Worm (Caenorhabditis elegans) whole organism, L1 larva: ENCODE measurements around the gene fbxa-14.

ENCODE experiments used
- C04F5.9 ChIP-seq: sonication (generic microtip); optimal IDR thresholded peaks from 2 replicates; lab custom pipeline; 2016; ENCODE audit warnings: missing genetic modification characterization, missing compliant biosample characterization
- ceh-82 ChIP-seq, 3 experiments: fragments of 150-350 bp in 1 of 3; sonication (generic microtip) in 2 of 3; optimal IDR thresholded peaks; 2 replicates each; lab custom pipeline; 2014 to 2017; ENCODE audit warnings: missing biosample characterization in 3 of 3, missing genetic modification characterization in 3 of 3
- dpl-1 ChIP-seq, 3 experiments: fragments of 150-350 bp in 2 of 3; sonication (generic microtip) in 1 of 3; optimal IDR thresholded peaks; 2 replicates each; lab custom pipeline; 2014 to 2017; ENCODE audit warnings: missing biosample characterization in 3 of 3, missing genetic modification characterization in 3 of 3, missing genetic modification reagents in 3 of 3
- egl-27 ChIP-seq, 2 experiments: fragments of 150-350 bp in 1 of 2; sonication (generic microtip); optimal IDR thresholded peaks; 3 replicates each; lab custom pipeline; 2017 to 2018; ENCODE audit warnings: missing biosample characterization in 2 of 2, missing genetic modification characterization in 2 of 2, missing genetic modification reagents in 2 of 2
- elt-3 ChIP-seq, 6 experiments: fragments of 150-350 bp in 1 of 6; sonication (generic microtip); optimal IDR thresholded peaks; 2 replicates each; lab custom pipeline; 2017 to 2018; ENCODE audit warnings: missing biosample characterization in 6 of 6, missing genetic modification characterization in 6 of 6, inconsistent platforms in 1 of 6
- jun-1 ChIP-seq: fragments of 150-350 bp; optimal IDR thresholded peaks from 2 replicates; lab custom pipeline; 2014; ENCODE audit warnings: missing biosample characterization, missing genetic modification reagents, missing genetic modification characterization
- lin-39 ChIP-seq: fragments of 150-350 bp; optimal IDR thresholded peaks from 2 replicates; lab custom pipeline; 2014; ENCODE audit warnings: missing biosample characterization, missing genetic modification reagents, missing genetic modification characterization
- mdl-1 ChIP-seq, 2 experiments: fragments of 150-350 bp; optimal IDR thresholded peaks; 2 replicates each; lab custom pipeline; 2014 to 2017; ENCODE audit warnings: missing biosample characterization in 2 of 2, missing genetic modification characterization in 2 of 2, inconsistent platforms in 1 of 2
- mef-2 ChIP-seq: fragments of 150-350 bp; optimal IDR thresholded peaks from 2 replicates; lab custom pipeline; 2014; ENCODE audit warnings: missing biosample characterization, missing genetic modification characterization
- nhr-19 ChIP-seq: fragments of 200-800 bp; sonication (Bioruptor generic); conservative IDR thresholded peaks from 2 replicates; pipeline ENCODE4 v1.3.6; 2022; ENCODE audit warnings: missing genetic modification characterization, missing compliant biosample characterization
- nhr-90 ChIP-seq: sonication (generic microtip); optimal IDR thresholded peaks from 2 replicates; lab custom pipeline; 2016; ENCODE audit warnings: mild to moderate bottlenecking, missing genetic modification characterization, missing compliant biosample characterization; ENCODE audit not compliant: poor library complexity
- pqm-1 ChIP-seq: sonication (generic microtip); optimal IDR thresholded peaks from 3 replicates; lab custom pipeline; 2017; ENCODE audit warnings: missing biosample characterization, missing genetic modification characterization
- unc-86 ChIP-seq: sonication (generic microtip); optimal IDR thresholded peaks from 2 replicates; lab custom pipeline; 2016; ENCODE audit warnings: missing genetic modification characterization, missing compliant biosample characterization
- zag-1 ChIP-seq: fragments of 150-350 bp; optimal IDR thresholded peaks from 2 replicates; lab custom pipeline; 2014; ENCODE audit warnings: missing biosample characterization, missing genetic modification characterization

ce11 chrIII:1355320-1355719 lies 30.9 kb upstream of the fbxa-14 start, which contains the start of gene Y82E9BL.1:
- no peak for TF ChIP-seq mdl-1 (tag; optimal IDR thresholded peaks at IDR 0.05; lab: Kevin White, UChicago)
- TF ChIP-seq nhr-19 (GFP tag; lab: Robert Waterston, UW): no peak
- no peak for TF ChIP-seq zag-1 (tag; lab: Kevin White, UChicago)
- TF ChIP-seq nhr-90 (tag; lab: Kevin White, UChicago): no peak
- no peak for TF ChIP-seq egl-27 (tag; optimal IDR thresholded peaks at IDR 0.05; lab: Kevin White, UChicago)
- no peak for TF ChIP-seq pqm-1 (tag; lab: Kevin White, UChicago)
- no peak for TF ChIP-seq jun-1 (tag; lab: Kevin White, UChicago)
- TF ChIP-seq unc-86 (tag; lab: Kevin White, UChicago): no peak
- no peak for TF ChIP-seq dpl-1 (GFP tag; optimal IDR thresholded peaks at IDR 0.05; lab: Kevin White, UChicago)
- no peak for TF ChIP-seq mef-2 (tag; lab: Kevin White, UChicago)
- no peak for TF ChIP-seq lin-39 (tag; lab: Kevin White, UChicago)
- no peak for TF ChIP-seq elt-3 (tag; optimal IDR thresholded peaks at IDR 0.05; lab: Kevin White, UChicago)
- no peak for TF ChIP-seq ceh-82 (tag; optimal IDR thresholded peaks at IDR 0.05; lab: Kevin White, UChicago)
- no peak for TF ChIP-seq C04F5.9 (tag; lab: Kevin White, UChicago)
